Fruit fly (Drosophila melanogaster) whole organism, embryonic: ENCODE measurements around the gene CG7080.

Experiments used
- ATbp ChIP-seq: fragments of 200-800 bp; sonication (Bioruptor generic); optimal IDR thresholded peaks from 2 replicates; lab custom pipeline; 2017; ENCODE audit warnings: missing biosample characterization, mild to moderate bottlenecking, missing genetic modification characterization, missing genetic modification reagents
- CG10209 ChIP-seq: fragments of 200-800 bp; sonication (Bioruptor generic); optimal IDR thresholded peaks from 3 replicates; lab custom pipeline; 2017; ENCODE audit warnings: missing biosample characterization, mild to moderate bottlenecking, missing genetic modification characterization, missing genetic modification reagents
- CG10565 ChIP-seq: fragments of 200-800 bp; sonication (Bioruptor generic); optimal IDR thresholded peaks from 3 replicates; lab custom pipeline; 2016; ENCODE audit warnings: missing biosample characterization, mild to moderate bottlenecking, missing genetic modification characterization
- CG11696 ChIP-seq: fragments of 200-800 bp; sonication (Bioruptor generic); IDR thresholded peaks from 2 replicates; pipeline ENCODE4 v1.3.6; 2022; ENCODE audit warnings: missing biosample characterization, missing genetic modification characterization
- CG12659 ChIP-seq: fragments of 200-800 bp; sonication (Bioruptor generic); optimal IDR thresholded peaks from 3 replicates; lab custom pipeline; 2017; ENCODE audit warnings: mild to moderate bottlenecking, missing biosample characterization, missing genetic modification reagents, missing genetic modification characterization
- CG14860 ChIP-seq: fragments of 200-800 bp; sonication (Bioruptor generic); IDR thresholded peaks from 3 replicates; pipeline ENCODE4 v1.3.6; 2022; ENCODE audit warnings: missing biosample characterization, missing genetic modification characterization; ENCODE audit not compliant: partially characterized antibody
- CG15514 ChIP-seq: fragments of 200-800 bp; sonication (Bioruptor generic); optimal IDR thresholded peaks from 3 replicates; lab custom pipeline; 2017; ENCODE audit warnings: missing biosample characterization, missing genetic modification characterization, mild to moderate bottlenecking, moderate library complexity, missing genetic modification reagents
- CG1832 ChIP-seq: fragments of 200-800 bp; sonication (Bioruptor generic); optimal IDR thresholded peaks from 2 replicates; lab custom pipeline; 2017; ENCODE audit warnings: missing biosample characterization, mild to moderate bottlenecking, missing genetic modification characterization, inconsistent platforms
- CG33557 ChIP-seq: fragments of 200-800 bp; sonication (Bioruptor generic); optimal IDR thresholded peaks from 2 replicates; lab custom pipeline; 2019; ENCODE audit warnings: missing biosample characterization, mild to moderate bottlenecking, missing genetic modification characterization, moderate library complexity
- CG6813 ChIP-seq: fragments of 200-800 bp; sonication (Bioruptor generic); optimal IDR thresholded peaks from 2 replicates; lab custom pipeline; 2017; ENCODE audit warnings: missing biosample characterization, missing genetic modification characterization, mild to moderate bottlenecking, moderate library complexity, missing genetic modification reagents
- CG7745 ChIP-seq: fragments of 200-800 bp; sonication (Bioruptor generic); optimal IDR thresholded peaks from 2 replicates; lab custom pipeline; 2018; ENCODE audit warnings: missing biosample characterization, mild to moderate bottlenecking, missing genetic modification characterization, moderate library complexity
- CG8290 ChIP-seq, 3 experiments: fragments of 200-800 bp; sonication (Bioruptor generic); optimal IDR thresholded peaks; 2 replicates each; lab custom pipeline; 2016 to 2019; ENCODE audit warnings: missing biosample characterization in 3 of 3, missing genetic modification characterization in 3 of 3, mild to moderate bottlenecking in 2 of 3, moderate library complexity in 1 of 3
- CG9609 ChIP-seq: fragments of 200-800 bp; sonication (Bioruptor generic); optimal IDR thresholded peaks from 3 replicates; lab custom pipeline; 2016; ENCODE audit warnings: missing biosample characterization, missing genetic modification characterization
- CG9797 ChIP-seq: fragments of 200-800 bp; sonication (Bioruptor generic); optimal IDR thresholded peaks from 3 replicates; lab custom pipeline; 2018; ENCODE audit warnings: missing biosample characterization, mild to moderate bottlenecking, missing genetic modification characterization
- Chrac-16 ChIP-seq: fragments of 200-800 bp; sonication (Bioruptor generic); optimal IDR thresholded peaks from 3 replicates; lab custom pipeline; 2016; ENCODE audit warnings: missing biosample characterization, missing genetic modification characterization
- Dref ChIP-seq: fragments of 200-800 bp; sonication (Bioruptor generic); IDR thresholded peaks from 2 replicates; pipeline ENCODE4 v1.3.6; 2022; ENCODE audit warnings: missing biosample characterization, missing genetic modification characterization
- Gug ChIP-seq: fragments of 200-800 bp; sonication (Bioruptor generic); IDR thresholded peaks from 4 replicates; pipeline ENCODE4 v1.3.6; 2022; ENCODE audit warnings: missing biosample characterization, missing genetic modification characterization
- Hmx ChIP-seq: fragments of 200-800 bp; sonication (Bioruptor generic); optimal IDR thresholded peaks from 2 replicates; lab custom pipeline; 2016; ENCODE audit warnings: missing biosample characterization, missing genetic modification characterization
- Nf-YA ChIP-seq: fragments of 200-800 bp; sonication (Bioruptor generic); IDR thresholded peaks from 2 replicates; pipeline ENCODE4 v1.3.6; 2022; ENCODE audit warnings: missing biosample characterization, missing genetic modification characterization
- Nf-YC ChIP-seq: fragments of 200-800 bp; optimal IDR thresholded peaks from 3 replicates; lab custom pipeline; 2019; ENCODE audit warnings: missing biosample characterization, mild to moderate bottlenecking, missing genetic modification characterization, moderate library complexity
- Ravus ChIP-seq: fragments of 200-800 bp; sonication (Bioruptor generic); IDR thresholded peaks from 2 replicates; pipeline ENCODE4 v1.3.6; 2022; ENCODE audit warnings: missing biosample characterization, missing genetic modification characterization
- aop ChIP-seq: fragments of 200-800 bp; sonication (Bioruptor generic); IDR thresholded peaks from 2 replicates; pipeline ENCODE4 v1.3.6; 2022; ENCODE audit warnings: missing biosample characterization, missing genetic modification characterization
- btn ChIP-seq: fragments of 200-800 bp; sonication (Bioruptor generic); optimal IDR thresholded peaks from 2 replicates; lab custom pipeline; 2016; ENCODE audit warnings: missing biosample characterization, missing genetic modification characterization
- crp ChIP-seq, 2 experiments: fragments of 200-800 bp; sonication (Bioruptor generic); optimal IDR thresholded peaks; 2 replicates in 1 of 2; 3 replicates in 1 of 2; lab custom pipeline; 2017; ENCODE audit warnings: missing biosample characterization in 2 of 2, missing genetic modification characterization in 2 of 2, mild to moderate bottlenecking in 1 of 2, moderate library complexity in 1 of 2
- disco-r ChIP-seq: fragments of 200-800 bp; sonication (Bioruptor generic); optimal IDR thresholded peaks from 2 replicates; lab custom pipeline; 2016; ENCODE audit warnings: missing biosample characterization, missing genetic modification characterization
- dm ChIP-seq: fragments of 200-800 bp; sonication (Bioruptor generic); optimal IDR thresholded peaks from 3 replicates; lab custom pipeline; 2016; ENCODE audit warnings: missing biosample characterization, missing genetic modification characterization
- gce ChIP-seq: fragments of 200-800 bp; sonication (Bioruptor generic); IDR thresholded peaks from 3 replicates; pipeline ENCODE4 v1.3.6; 2022; ENCODE audit warnings: missing biosample characterization, missing genetic modification characterization
- ham ChIP-seq: fragments of 200-800 bp; sonication (Bioruptor generic); IDR thresholded peaks from 2 replicates; pipeline ENCODE4 v1.3.6; 2022; ENCODE audit warnings: missing biosample characterization, missing genetic modification characterization
- inv ChIP-seq: fragments of 200-800 bp; sonication (Bioruptor generic); IDR thresholded peaks from 2 replicates; pipeline ENCODE4 v1.3.6; 2022; ENCODE audit warnings: missing biosample characterization, missing genetic modification characterization; ENCODE audit not compliant: partially characterized antibody
- knrl ChIP-seq: fragments of 200-800 bp; sonication (Bioruptor generic); IDR thresholded peaks from 3 replicates; pipeline ENCODE4 v1.3.6; 2022; ENCODE audit warnings: missing biosample characterization, missing genetic modification characterization; ENCODE audit not compliant: partially characterized antibody
- luna ChIP-seq: fragments of 200-800 bp; sonication (Bioruptor generic); optimal IDR thresholded peaks from 2 replicates; lab custom pipeline; 2016; ENCODE audit warnings: missing biosample characterization, missing genetic modification characterization
- onecut ChIP-seq: fragments of 200-800 bp; sonication (Bioruptor generic); IDR thresholded peaks from 2 replicates; pipeline ENCODE4 v1.3.6; 2022; ENCODE audit warnings: missing biosample characterization, missing genetic modification characterization
- pan ChIP-seq, 4 experiments: fragments of >200 bp in 3 of 4; fragments of 200-800 bp in 1 of 4; sonication (Bioruptor generic) in 1 of 4; optimal IDR thresholded peaks in 3 of 4; IDR thresholded peaks in 1 of 4; 2 replicates each; pipeline versions ENCODE4 v1.3.6 to Lab custom; 2017 to 2022; ENCODE audit warnings: missing biosample characterization in 2 of 4, missing genetic modification characterization in 2 of 4, mixed read lengths in 1 of 4
- peb ChIP-seq: fragments of 200-800 bp; sonication (Bioruptor generic); IDR thresholded peaks from 2 replicates; pipeline ENCODE4 v1.3.6; 2022; ENCODE audit warnings: missing biosample characterization, missing genetic modification characterization
- pfk ChIP-seq: fragments of 200-800 bp; sonication (Bioruptor generic); optimal IDR thresholded peaks from 2 replicates; lab custom pipeline; 2018; ENCODE audit warnings: missing biosample characterization, mild to moderate bottlenecking, missing genetic modification characterization, moderate library complexity
- row ChIP-seq: fragments of 200-800 bp; sonication (Bioruptor generic); IDR thresholded peaks from 3 replicates; pipeline ENCODE4 v1.3.6; 2022; ENCODE audit warnings: missing biosample characterization, missing genetic modification characterization
- run ChIP-seq: fragments of 200-800 bp; sonication (Bioruptor generic); optimal IDR thresholded peaks from 3 replicates; lab custom pipeline; 2018; ENCODE audit warnings: missing biosample characterization, mild to moderate bottlenecking, missing genetic modification characterization
- schlank ChIP-seq: fragments of 200-800 bp; sonication (Bioruptor generic); optimal IDR thresholded peaks from 2 replicates; lab custom pipeline; 2018; ENCODE audit warnings: missing biosample characterization, mild to moderate bottlenecking, missing genetic modification characterization
- seq ChIP-seq: fragments of 200-800 bp; sonication (Bioruptor generic); IDR thresholded peaks from 2 replicates; pipeline ENCODE4 v1.3.6; 2022; ENCODE audit warnings: missing biosample characterization, missing genetic modification characterization
- shn ChIP-seq: fragments of 200-800 bp; sonication (Bioruptor generic); optimal IDR thresholded peaks from 3 replicates; lab custom pipeline; 2016; ENCODE audit warnings: missing biosample characterization, missing genetic modification characterization
- slbo ChIP-seq: fragments of 200-800 bp; sonication (Bioruptor generic); IDR thresholded peaks from 2 replicates; pipeline ENCODE4 v1.3.6; 2022; ENCODE audit warnings: missing biosample characterization, missing genetic modification characterization
- stc ChIP-seq: fragments of 200-800 bp; sonication (Bioruptor generic); IDR thresholded peaks from 2 replicates; pipeline ENCODE4 v1.3.6; 2022; ENCODE audit warnings: missing biosample characterization, missing genetic modification characterization
- ttk ChIP-seq: fragments of 200-800 bp; sonication (Bioruptor generic); IDR thresholded peaks from 2 replicates; pipeline ENCODE4 v2.1.2; 2022; ENCODE audit warnings: missing biosample characterization, missing genetic modification characterization
- vnd ChIP-seq: fragments of 200-800 bp; sonication (Bioruptor generic); IDR thresholded peaks from 3 replicates; pipeline ENCODE4 v1.3.6; 2022; ENCODE audit warnings: missing biosample characterization, missing genetic modification characterization; ENCODE audit not compliant: partially characterized antibody
- zen ChIP-seq: fragments of 200-800 bp; sonication (Bioruptor generic); optimal IDR thresholded peaks from 3 replicates; lab custom pipeline; 2018; ENCODE audit warnings: missing biosample characterization, mild to moderate bottlenecking, missing genetic modification characterization, moderate library complexity

CG7080 gene

dm6 chr3R:22367126-22368076 lies 38.3 kb downstream of the CG7080 start, which contains the start of the genes Polr3F and PyK (continued):
- no peak for TF ChIP-seq vnd
- no peak for TF ChIP-seq CG14860
- TF ChIP-seq seq (GFP tag; lab: Robert Waterston, UW) = no peak
- no peak for TF ChIP-seq Ravus (GFP tag; lab: Robert Waterston, UW)
- peak; percentile 53 for TF ChIP-seq CG12659 (GFP tag; lab: Kevin White, UChicago)
- no peak for TF ChIP-seq shn
- TF ChIP-seq zen = peak; percentile 28
- TF ChIP-seq schlank (tag; lab: Kevin White, UChicago) = no peak

- TF ChIP-seq gce (GFP tag; lab: Robert Waterston, UW) = no peak
- TF ChIP-seq btn = no peak
- TF ChIP-seq ttk (GFP tag; lab: Robert Waterston, UW) = no peak
- no peak for TF ChIP-seq CG15514 (GFP tag; lab: Kevin White, UChicago)
- no peak for TF ChIP-seq peb (GFP tag; lab: Robert Waterston, UW)
- TF ChIP-seq onecut = no peak
- TF ChIP-seq Nf-YC (tag; lab: Kevin White, UChicago) = peak; percentile 9
- no peak for TF ChIP-seq CG11696
- TF ChIP-seq CG10565 = no peak
- no peak for TF ChIP-seq CG7745 (tag; lab: Kevin White, UChicago)
- TF ChIP-seq CG6813 (GFP tag; lab: Kevin White, UChicago) = no peak
- TF ChIP-seq CG9609 (GFP tag; lab: Kevin White, UChicago) = no peak
- peak in 1 of 2 experiments; percentile 73 for TF ChIP-seq crp (GFP tag; optimal IDR thresholded peaks at IDR 0.05; lab: Kevin White, UChicago)
- no peak for TF ChIP-seq ATbp
- no peak; the same call in 3 of the 4 replicates for TF ChIP-seq Gug
- no peak for TF ChIP-seq Chrac-16 (GFP tag; lab: Kevin White, UChicago)
- TF ChIP-seq slbo = no peak
- no peak for TF ChIP-seq Dref
- no peak for TF ChIP-seq luna (GFP tag; lab: Kevin White, UChicago)
- peak; percentile 63; the same call in 2 of the 3 replicates for TF ChIP-seq knrl (GFP tag; lab: Robert Waterston, UW)
- no peak for TF ChIP-seq stc (GFP tag; lab: Robert Waterston, UW)
- TF ChIP-seq Nf-YA (GFP tag; lab: Robert Waterston, UW) = no peak
- no peak for TF ChIP-seq CG33557 (GFP tag; lab: Kevin White, UChicago)
- TF ChIP-seq pan (optimal IDR thresholded peaks at IDR 0.05; lab: Kevin White, UChicago) = no peak
- no peak for TF ChIP-seq pan (GFP tag; optimal IDR thresholded peaks at IDR 0.05 in 1 of 2, IDR thresholded peaks at IDR 0.05 in 1 of 2)
- TF ChIP-seq row (GFP tag; lab: Robert Waterston, UW) = no peak
- TF ChIP-seq CG8290 (GFP tag; optimal IDR thresholded peaks at IDR 0.05; lab: Kevin White, UChicago) = no peak
- TF ChIP-seq CG8290 (tag; optimal IDR thresholded peaks at IDR 0.05; lab: Kevin White, UChicago) = peak in 1 of 2 experiments; percentile 33
- no peak for TF ChIP-seq dm
- peak; percentile 74 for TF ChIP-seq CG1832 (GFP tag; lab: Kevin White, UChicago)
- TF ChIP-seq inv (GFP tag; lab: Robert Waterston, UW) = no peak
- TF ChIP-seq CG10209 (GFP tag; lab: Kevin White, UChicago) = no peak
- TF ChIP-seq pfk (GFP tag; lab: Kevin White, UChicago) = no peak
- TF ChIP-seq disco-r (GFP tag; lab: Kevin White, UChicago) = no peak
- no peak for TF ChIP-seq aop (GFP tag; lab: Robert Waterston, UW)
- no peak for TF ChIP-seq CG9797
- no peak for TF ChIP-seq ham (GFP tag; lab: Robert Waterston, UW)
- TF ChIP-seq run (tag; lab: Kevin White, UChicago) = no peak
- TF ChIP-seq Hmx (GFP tag; lab: Kevin White, UChicago) = no peak
Measured at dm6 chr3R:22368077-22368776, 39.1 kb downstream of the CG7080 start.
